Worm (Caenorhabditis elegans) whole organism, L1 larva: ENCODE data around the gene Y4C6B.2.
A peak's percentile ranks its signal among the peaks of the same experiment; 100 is the strongest.

Source experiments
- F16B12.6 ChIP-seq: fragments of 150-350 bp; optimal IDR thresholded peaks from 2 replicates; lab custom pipeline; 2014; ENCODE audit warnings: missing biosample characterization, missing genetic modification characterization
- Y116A8C.19 ChIP-seq: sonication (generic microtip); optimal IDR thresholded peaks from 2 replicates; lab custom pipeline; 2016; ENCODE audit warnings: missing compliant biosample characterization, missing genetic modification characterization, borderline replicate concordance
- alr-1 ChIP-seq: fragments of 200-800 bp; sonication (Bioruptor generic); optimal IDR thresholded peaks from 2 replicates; lab custom pipeline; 2018; ENCODE audit warnings: borderline replicate concordance, mild to moderate bottlenecking, missing genetic modification characterization, missing compliant biosample characterization
- aly-2 ChIP-seq: fragments of 150-350 bp; optimal IDR thresholded peaks from 2 replicates; lab custom pipeline; 2014; ENCODE audit warnings: missing biosample characterization, missing genetic modification characterization
- blmp-1 ChIP-seq: fragments of 150-350 bp; optimal IDR thresholded peaks from 2 replicates; lab custom pipeline; 2014; ENCODE audit warnings: missing biosample characterization, missing genetic modification characterization
- ceh-63 ChIP-seq: fragments of 200-800 bp; sonication (Bioruptor generic); optimal IDR thresholded peaks from 2 replicates; lab custom pipeline; 2018; ENCODE audit warnings: mild to moderate bottlenecking, missing genetic modification characterization, missing compliant biosample characterization
- dpl-1 ChIP-seq, 3 experiments: fragments of 150-350 bp in 2 of 3; sonication (generic microtip) in 1 of 3; optimal IDR thresholded peaks; 2 replicates each; lab custom pipeline; 2014 to 2017; ENCODE audit warnings: missing biosample characterization in 3 of 3, missing genetic modification characterization in 3 of 3, missing genetic modification reagents in 3 of 3
- efl-1 ChIP-seq, 4 experiments: fragments of 150-350 bp; optimal IDR thresholded peaks in 3 of 4; peaks in 1 of 4; 1 replicate in 1 of 4; 2 replicates in 3 of 4; lab custom pipeline; 2014; ENCODE audit warnings: missing biosample characterization in 2 of 4, missing genetic modification characterization in 2 of 4, missing genetic modification reagents in 2 of 4
- efl-3 ChIP-seq: fragments of 200-800 bp; sonication (Bioruptor generic); optimal IDR thresholded peaks from 2 replicates; lab custom pipeline; 2018; ENCODE audit warnings: mild to moderate bottlenecking, missing genetic modification characterization, missing compliant biosample characterization
- egl-27 ChIP-seq, 2 experiments: fragments of 150-350 bp in 1 of 2; sonication (generic microtip); optimal IDR thresholded peaks; 3 replicates each; lab custom pipeline; 2017 to 2018; ENCODE audit warnings: missing biosample characterization in 2 of 2, missing genetic modification characterization in 2 of 2, missing genetic modification reagents in 2 of 2
- elt-2 ChIP-seq: sonication (generic microtip); optimal IDR thresholded peaks from 2 replicates; lab custom pipeline; 2016; ENCODE audit warnings: missing genetic modification characterization, mild to moderate bottlenecking, inconsistent platforms, missing compliant biosample characterization, missing genetic modification reagents
- ets-5 ChIP-seq: fragments of 200-800 bp; sonication (Bioruptor generic); IDR thresholded peaks from 2 replicates; pipeline ENCODE4 v1.3.6; 2022; ENCODE audit warnings: missing genetic modification characterization, missing compliant biosample characterization
- fkh-10 ChIP-seq: sonication (generic microtip); optimal IDR thresholded peaks from 2 replicates; lab custom pipeline; 2017; ENCODE audit warnings: missing biosample characterization, missing genetic modification reagents, missing genetic modification characterization
- fos-1 ChIP-seq: fragments of 150-350 bp; optimal IDR thresholded peaks from 2 replicates; lab custom pipeline; 2014; ENCODE audit warnings: missing biosample characterization, missing genetic modification characterization
- grh-1 ChIP-seq: fragments of 200-800 bp; sonication (Bioruptor generic); IDR thresholded peaks from 2 replicates; pipeline ENCODE4 v1.3.6; 2022; ENCODE audit warnings: missing genetic modification reagents, missing genetic modification characterization, missing compliant biosample characterization
- hlh-4 ChIP-seq: sonication (generic microtip); optimal IDR thresholded peaks from 2 replicates; lab custom pipeline; 2016; ENCODE audit warnings: mild to moderate bottlenecking, missing genetic modification characterization, missing compliant biosample characterization
- jun-1 ChIP-seq: fragments of 150-350 bp; optimal IDR thresholded peaks from 2 replicates; lab custom pipeline; 2014; ENCODE audit warnings: missing biosample characterization, missing genetic modification reagents, missing genetic modification characterization
- lin-13 ChIP-seq: fragments of 150-350 bp; optimal IDR thresholded peaks from 2 replicates; lab custom pipeline; 2014; ENCODE audit warnings: missing biosample characterization, missing genetic modification reagents, missing genetic modification characterization
- lin-14 ChIP-seq: fragments of 200-800 bp; sonication (Bioruptor generic); optimal IDR thresholded peaks from 2 replicates; lab custom pipeline; 2018; ENCODE audit warnings: mild to moderate bottlenecking, missing genetic modification characterization, moderate library complexity, missing compliant biosample characterization
- lin-15B ChIP-seq: fragments of 150-350 bp; sonication (generic microtip); optimal IDR thresholded peaks from 3 replicates; lab custom pipeline; 2014; ENCODE audit warnings: missing biosample characterization, missing genetic modification characterization
- lin-35 ChIP-seq, 2 experiments: fragments of 150-350 bp; optimal IDR thresholded peaks; 2 replicates each; lab custom pipeline; 2014; ENCODE audit warnings: missing biosample characterization in 2 of 2, missing genetic modification characterization in 2 of 2, missing genetic modification reagents in 2 of 2
- lir-3 ChIP-seq: sonication (generic microtip); optimal IDR thresholded peaks from 2 replicates; lab custom pipeline; 2016; ENCODE audit warnings: mild to moderate bottlenecking, missing genetic modification characterization, moderate library complexity, missing compliant biosample characterization; ENCODE audit not compliant: poor library complexity
- lsy-2 ChIP-seq, 2 experiments: fragments of 150-350 bp; optimal IDR thresholded peaks; 2 replicates each; lab custom pipeline; 2014; ENCODE audit warnings: missing biosample characterization in 2 of 2, missing genetic modification characterization in 2 of 2
- mab-9 ChIP-seq: fragments of 200-800 bp; sonication (Bioruptor generic); IDR thresholded peaks from 2 replicates; pipeline ENCODE4 v1.3.6; 2022; ENCODE audit warnings: missing genetic modification reagents, missing genetic modification characterization, missing compliant biosample characterization
- mef-2 ChIP-seq: fragments of 150-350 bp; optimal IDR thresholded peaks from 2 replicates; lab custom pipeline; 2014; ENCODE audit warnings: missing biosample characterization, missing genetic modification characterization
- mep-1 ChIP-seq: fragments of 150-350 bp; optimal IDR thresholded peaks from 2 replicates; lab custom pipeline; 2014; ENCODE audit warnings: missing biosample characterization, missing genetic modification characterization
- nhr-11 ChIP-seq: fragments of 150-350 bp; optimal IDR thresholded peaks from 2 replicates; lab custom pipeline; 2014; ENCODE audit warnings: missing biosample characterization, missing genetic modification characterization
- nhr-19 ChIP-seq: fragments of 200-800 bp; sonication (Bioruptor generic); conservative IDR thresholded peaks from 2 replicates; pipeline ENCODE4 v1.3.6; 2022; ENCODE audit warnings: missing genetic modification characterization, missing compliant biosample characterization
- nhr-20 ChIP-seq: sonication (generic microtip); optimal IDR thresholded peaks from 2 replicates; lab custom pipeline; 2016; ENCODE audit warnings: mild to moderate bottlenecking, missing genetic modification characterization, missing compliant biosample characterization
- nhr-237 ChIP-seq: fragments of 150-350 bp; optimal IDR thresholded peaks from 2 replicates; lab custom pipeline; 2014; ENCODE audit warnings: missing biosample characterization, missing genetic modification characterization
- nhr-28 ChIP-seq: fragments of 150-350 bp; optimal IDR thresholded peaks from 2 replicates; lab custom pipeline; 2014; ENCODE audit warnings: missing biosample characterization, missing genetic modification characterization
- nhr-71 ChIP-seq: sonication (generic microtip); optimal IDR thresholded peaks from 2 replicates; lab custom pipeline; 2016; ENCODE audit warnings: mild to moderate bottlenecking, missing genetic modification characterization, moderate library complexity, missing compliant biosample characterization
- nhr-85 ChIP-seq: sonication (generic microtip); peaks from one replicate; lab custom pipeline; 2016; ENCODE audit warnings: missing genetic modification characterization, inconsistent platforms, missing compliant biosample characterization
- nhr-90 ChIP-seq: sonication (generic microtip); optimal IDR thresholded peaks from 2 replicates; lab custom pipeline; 2016; ENCODE audit warnings: mild to moderate bottlenecking, missing genetic modification characterization, missing compliant biosample characterization; ENCODE audit not compliant: poor library complexity
- pax-3 ChIP-seq: fragments of 200-800 bp; sonication (Bioruptor generic); optimal IDR thresholded peaks from 2 replicates; lab custom pipeline; 2018; ENCODE audit warnings: mild to moderate bottlenecking, missing genetic modification characterization, moderate library complexity, missing compliant biosample characterization
- rnt-1 ChIP-seq: sonication (generic microtip); optimal IDR thresholded peaks from 2 replicates; lab custom pipeline; 2016; ENCODE audit warnings: mild to moderate bottlenecking, missing genetic modification characterization, moderate library complexity, missing compliant biosample characterization
- snpc-4 ChIP-seq: fragments of 150-350 bp; optimal IDR thresholded peaks from 2 replicates; lab custom pipeline; 2014; ENCODE audit warnings: missing biosample characterization, missing genetic modification characterization
- snu-23 ChIP-seq: sonication (generic microtip); optimal IDR thresholded peaks from 2 replicates; lab custom pipeline; 2016; ENCODE audit warnings: missing genetic modification characterization, missing compliant biosample characterization
- sup-37 ChIP-seq: fragments of 200-800 bp; sonication (Bioruptor generic); optimal IDR thresholded peaks from 2 replicates; lab custom pipeline; 2018; ENCODE audit warnings: mild to moderate bottlenecking, missing genetic modification characterization, missing compliant biosample characterization
- swsn-7 ChIP-seq: sonication (generic microtip); optimal IDR thresholded peaks from 2 replicates; lab custom pipeline; 2016; ENCODE audit warnings: missing genetic modification characterization, missing compliant biosample characterization
- tbx-2 ChIP-seq: sonication (generic microtip); optimal IDR thresholded peaks from 2 replicates; lab custom pipeline; 2016; ENCODE audit warnings: missing genetic modification characterization, missing compliant biosample characterization
- tlp-1 ChIP-seq: fragments of 150-350 bp; optimal IDR thresholded peaks from 2 replicates; lab custom pipeline; 2014; ENCODE audit warnings: missing biosample characterization, missing genetic modification characterization
- unc-30 ChIP-seq: sonication (generic microtip); optimal IDR thresholded peaks from 2 replicates; lab custom pipeline; 2017; ENCODE audit warnings: missing biosample characterization, missing genetic modification characterization
- unc-62 ChIP-seq: fragments of 150-350 bp; optimal IDR thresholded peaks from 2 replicates; lab custom pipeline; 2014; ENCODE audit warnings: missing biosample characterization, missing genetic modification reagents, missing genetic modification characterization
- unc-98 ChIP-seq: fragments of 200-800 bp; sonication (Bioruptor generic); IDR thresholded peaks from 2 replicates; pipeline ENCODE4 v1.3.6; 2022; ENCODE audit warnings: missing genetic modification characterization, missing compliant biosample characterization
- xbp-1 ChIP-seq: sonication (generic microtip); optimal IDR thresholded peaks from 2 replicates; lab custom pipeline; 2016; ENCODE audit warnings: missing genetic modification characterization, missing compliant biosample characterization
- zip-4 ChIP-seq: fragments of 200-800 bp; sonication (Bioruptor generic); optimal IDR thresholded peaks from 2 replicates; lab custom pipeline; 2018; ENCODE audit warnings: mild to moderate bottlenecking, missing genetic modification characterization, moderate library complexity, missing compliant biosample characterization
- ztf-11 ChIP-seq, 2 experiments: sonication (generic microtip); optimal IDR thresholded peaks; 2 replicates each; lab custom pipeline; 2016 to 2017; ENCODE audit warnings: missing genetic modification characterization in 2 of 2, missing biosample characterization in 1 of 2, missing compliant biosample characterization in 1 of 2

Gene Y4C6B.2

ce11 chrIV:5366567-5366966 lies 27.2 kb downstream of the Y4C6B.2 start, which contains the start of gene sand-1:
Gene sand-1 (plus strand): TSS chrIV:5366867.
- TF ChIP-seq mab-9 (no peak), fkh-10 (GFP tag; lab: Kevin White, UChicago) (no peak), fos-1 (tag; lab: Kevin White, UChicago) (no peak), tbx-2 (no peak), elt-2 (tag; lab: Kevin White, UChicago) (no peak), unc-30 (tag; lab: Kevin White, UChicago) (no peak), lin-13 (GFP tag; lab: Kevin White, UChicago) (no peak), ets-5 (GFP tag; lab: Robert Waterston, UW) (no peak), nhr-237 (tag; lab: Kevin White, UChicago) (no peak), unc-62 (GFP tag; lab: Kevin White, UChicago) (no peak), F16B12.6 (no peak)

- no peak for TF ChIP-seq efl-1 (optimal IDR thresholded peaks at IDR 0.05; lab: Kevin White, UChicago)
- peak in 1 of 2 experiments; percentile 92 for TF ChIP-seq efl-1 (GFP tag; optimal IDR thresholded peaks at IDR 0.05 in 1 of 2; lab: Kevin White, UChicago)
- TF ChIP-seq alr-1 (tag; lab: Kevin White, UChicago): no peak
Measured at ce11 chrIV:5367899-5368298, 28.5 kb downstream of the Y4C6B.2 start.

ce11 chrIV:5368860-5369259 lies 29.5 kb downstream of the Y4C6B.2 start:
- peak in 2 of 3 experiments; percentile 7 to 11 for TF ChIP-seq dpl-1 (GFP tag; optimal IDR thresholded peaks at IDR 0.05; lab: Kevin White, UChicago)
- no peak for TF ChIP-seq snpc-4 (tag; lab: Kevin White, UChicago)
- TF ChIP-seq lin-35 (GFP tag; optimal IDR thresholded peaks at IDR 0.05; lab: Kevin White, UChicago): peak; percentile 37 to 43
- no peak for TF ChIP-seq mef-2 (tag; lab: Kevin White, UChicago)
- no peak for TF ChIP-seq sup-37 (GFP tag; lab: Kevin White, UChicago)
- TF ChIP-seq grh-1 (GFP tag; lab: Robert Waterston, UW): no peak
- TF ChIP-seq ceh-63: no peak
- peak; percentile 71 for TF ChIP-seq lin-14 (GFP tag; lab: Kevin White, UChicago)
- TF ChIP-seq tlp-1 (tag; lab: Kevin White, UChicago): no peak
- no peak for TF ChIP-seq pax-3 (tag; lab: Kevin White, UChicago)
- peak; percentile 52 for TF ChIP-seq snu-23 (GFP tag; lab: Kevin White, UChicago)
- peak; percentile 15; the same call in 1 of the 2 replicates for TF ChIP-seq nhr-19 (GFP tag; lab: Robert Waterston, UW)
- TF ChIP-seq swsn-7: peak; percentile 55
- no peak for TF ChIP-seq blmp-1 (tag; lab: Kevin White, UChicago)
- no peak for TF ChIP-seq efl-3 (GFP tag; lab: Kevin White, UChicago)
- TF ChIP-seq aly-2: no peak
- peak; percentile 40 for TF ChIP-seq nhr-71 (tag; lab: Kevin White, UChicago)
- TF ChIP-seq nhr-85 (tag; lab: Kevin White, UChicago): peak; percentile 58
- TF ChIP-seq fos-1 (tag; lab: Kevin White, UChicago): no peak
- TF ChIP-seq rnt-1 (tag; lab: Kevin White, UChicago): peak; percentile 42
- TF ChIP-seq mep-1 (tag; lab: Kevin White, UChicago): no peak
- TF ChIP-seq F16B12.6: peak; percentile 34
- no peak for TF ChIP-seq nhr-90 (tag; lab: Kevin White, UChicago)
- no peak for TF ChIP-seq unc-98 (GFP tag; lab: Robert Waterston, UW)
- TF ChIP-seq lin-15B (tag; lab: Kevin White, UChicago): peak; percentile 8
- no peak for TF ChIP-seq zip-4
- TF ChIP-seq jun-1: no peak
- no peak for TF ChIP-seq egl-27 (tag; optimal IDR thresholded peaks at IDR 0.05; lab: Kevin White, UChicago)
- TF ChIP-seq lsy-2 (tag; optimal IDR thresholded peaks at IDR 0.05; lab: Kevin White, UChicago): peak; percentile 38 to 45
- TF ChIP-seq alr-1 (tag; lab: Kevin White, UChicago): no peak
- TF ChIP-seq hlh-4 (tag; lab: Kevin White, UChicago): no peak
- no peak for TF ChIP-seq ets-5 (GFP tag; lab: Robert Waterston, UW)
- TF ChIP-seq lir-3: peak; percentile 26
- no peak for TF ChIP-seq nhr-28 (tag; lab: Kevin White, UChicago)
- peak; percentile 25 for TF ChIP-seq xbp-1 (tag; lab: Kevin White, UChicago)
- peak; percentile 27 for TF ChIP-seq nhr-20 (tag; lab: Kevin White, UChicago)
- no peak for TF ChIP-seq Y116A8C.19
- TF ChIP-seq tbx-2: peak; percentile 9
- TF ChIP-seq nhr-11 (tag; lab: Kevin White, UChicago): no peak
- TF ChIP-seq ztf-11 (tag; optimal IDR thresholded peaks at IDR 0.05; lab: Kevin White, UChicago): no peak
